Worm (Caenorhabditis elegans) whole organism, young adult: Measurements from ENCODE around the gene F44E5.2.

Source experiments
- C06A6.2 ChIP-seq: fragments of 200-800 bp; sonication (Bioruptor generic); conservative IDR thresholded peaks from 2 replicates; pipeline ENCODE4 v1.3.6; 2022; ENCODE audit warnings: missing genetic modification characterization, missing compliant biosample characterization
- F22D6.2 ChIP-seq: sonication (generic microtip); optimal IDR thresholded peaks from 2 replicates; lab custom pipeline; 2016; ENCODE audit warnings: mild to moderate bottlenecking, missing genetic modification characterization, missing compliant biosample characterization
- F23B12.7 ChIP-seq: sonication (generic microtip); optimal IDR thresholded peaks from 2 replicates; lab custom pipeline; 2017; ENCODE audit warnings: missing genetic modification characterization, mild to moderate bottlenecking, missing compliant biosample characterization, antibody characterized with exemption, moderate library complexity; ENCODE audit not compliant: insufficient read depth
- F33H1.4 ChIP-seq: fragments of 200-800 bp; sonication (Bioruptor generic); IDR thresholded peaks from 2 replicates; pipeline ENCODE4 v1.3.6; 2022; ENCODE audit warnings: missing genetic modification reagents, missing genetic modification characterization, missing compliant biosample characterization
- F39B2.1 ChIP-seq: fragments of 200-800 bp; sonication (Bioruptor generic); IDR thresholded peaks from 2 replicates; pipeline ENCODE4 v1.3.6; 2022; ENCODE audit warnings: missing genetic modification reagents, missing genetic modification characterization, missing compliant biosample characterization
- F49E8.2 ChIP-seq: sonication (generic microtip); optimal IDR thresholded peaks from 3 replicates; lab custom pipeline; 2017; ENCODE audit warnings: missing genetic modification characterization, mild to moderate bottlenecking, missing compliant biosample characterization, antibody characterized with exemption, moderate library complexity; ENCODE audit not compliant: insufficient read depth
- F57A8.1 ChIP-seq: fragments of 200-800 bp; sonication (Bioruptor generic); optimal IDR thresholded peaks from 2 replicates; lab custom pipeline; 2018; ENCODE audit warnings: mild to moderate bottlenecking, missing genetic modification characterization, moderate library complexity, missing compliant biosample characterization
- K12H6.12 ChIP-seq: fragments of 200-800 bp; sonication (Bioruptor generic); optimal IDR thresholded peaks from 2 replicates; lab custom pipeline; 2018; ENCODE audit warnings: mild to moderate bottlenecking, missing genetic modification characterization, missing compliant biosample characterization
- Y56A3A.18 ChIP-seq: fragments of 200-800 bp; sonication (Bioruptor generic); IDR thresholded peaks from 2 replicates; pipeline ENCODE4 v1.3.6; 2022; ENCODE audit warnings: missing genetic modification reagents, missing genetic modification characterization, missing compliant biosample characterization
- Y79H2A.3 ChIP-seq: fragments of 200-800 bp; sonication (Bioruptor generic); conservative IDR thresholded peaks from 2 replicates; pipeline ENCODE4 v1.3.6; 2022; ENCODE audit warnings: missing genetic modification reagents, missing genetic modification characterization, missing compliant biosample characterization
- aptf-2 ChIP-seq: fragments of 200-800 bp; sonication (Bioruptor generic); conservative IDR thresholded peaks from 2 replicates; pipeline ENCODE4 v1.3.6; 2022; ENCODE audit warnings: missing genetic modification reagents, missing genetic modification characterization, missing compliant biosample characterization
- aptf-3 ChIP-seq: fragments of 200-800 bp; sonication (Bioruptor generic); IDR thresholded peaks from 2 replicates; pipeline ENCODE4 v1.3.6; 2022; ENCODE audit warnings: missing genetic modification characterization, missing compliant biosample characterization
- athp-1 ChIP-seq: sonication (generic microtip); optimal IDR thresholded peaks from 2 replicates; lab custom pipeline; 2017; ENCODE audit warnings: mild to moderate bottlenecking, missing genetic modification characterization, missing compliant biosample characterization
- attf-3 ChIP-seq: fragments of 200-800 bp; sonication (Bioruptor generic); conservative IDR thresholded peaks from 2 replicates; pipeline ENCODE4 v1.3.6; 2022; ENCODE audit warnings: missing genetic modification reagents, missing genetic modification characterization, missing compliant biosample characterization
- attf-5 ChIP-seq: fragments of 200-800 bp; sonication (Bioruptor generic); optimal IDR thresholded peaks from 2 replicates; lab custom pipeline; 2018; ENCODE audit warnings: mild to moderate bottlenecking, missing genetic modification characterization, missing compliant biosample characterization
- ceh-100 ChIP-seq: fragments of 200-800 bp; sonication (Bioruptor generic); IDR thresholded peaks from 2 replicates; pipeline ENCODE4 v1.3.6; 2022; ENCODE audit warnings: missing genetic modification reagents, missing genetic modification characterization, missing compliant biosample characterization
- ceh-40 ChIP-seq: fragments of 200-800 bp; sonication (Bioruptor generic); IDR thresholded peaks from 2 replicates; pipeline ENCODE4 v1.3.6; 2022; ENCODE audit warnings: missing genetic modification characterization, missing compliant biosample characterization
- ceh-79 ChIP-seq: sonication (generic microtip); optimal IDR thresholded peaks from 2 replicates; lab custom pipeline; 2017; ENCODE audit warnings: mild to moderate bottlenecking, missing genetic modification characterization, missing compliant biosample characterization
- chd-7 ChIP-seq: sonication (generic microtip); optimal IDR thresholded peaks from 2 replicates; lab custom pipeline; 2016; ENCODE audit warnings: mild to moderate bottlenecking, missing genetic modification characterization, moderate library complexity, missing compliant biosample characterization
- die-1 ChIP-seq: sonication (generic microtip); optimal IDR thresholded peaks from 2 replicates; lab custom pipeline; 2016; ENCODE audit warnings: missing genotype, mild to moderate bottlenecking, missing genetic modification characterization, missing compliant biosample characterization
- dox-1 ChIP-seq: fragments of 200-800 bp; sonication (Bioruptor generic); IDR thresholded peaks from 2 replicates; pipeline ENCODE4 v1.3.6; 2022; ENCODE audit warnings: missing genetic modification reagents, missing genetic modification characterization, missing compliant biosample characterization
- dpl-1 ChIP-seq: fragments of 150-350 bp; optimal IDR thresholded peaks from 2 replicates; lab custom pipeline; 2014; ENCODE audit warnings: missing biosample characterization, missing genetic modification reagents, missing genetic modification characterization
- egl-18 ChIP-seq: fragments of 200-800 bp; sonication (Bioruptor generic); IDR thresholded peaks from 2 replicates; pipeline ENCODE4 v1.3.6; 2022; ENCODE audit warnings: missing genetic modification reagents, missing genetic modification characterization, missing compliant biosample characterization
- ekl-4 ChIP-seq: fragments of 200-800 bp; sonication (Bioruptor generic); IDR thresholded peaks from 2 replicates; pipeline ENCODE4 v1.3.6; 2022; ENCODE audit warnings: missing genetic modification reagents, missing genetic modification characterization, missing compliant biosample characterization
- fkh-3 ChIP-seq: sonication (generic microtip); optimal IDR thresholded peaks from 2 replicates; lab custom pipeline; 2016; ENCODE audit warnings: mild to moderate bottlenecking, missing genetic modification characterization, missing compliant biosample characterization
- hlh-12 ChIP-seq: sonication (generic microtip); optimal IDR thresholded peaks from 2 replicates; lab custom pipeline; 2016; ENCODE audit warnings: missing genetic modification characterization, missing compliant biosample characterization
- let-526 ChIP-seq: fragments of 200-800 bp; sonication (Bioruptor generic); IDR thresholded peaks from 2 replicates; pipeline ENCODE4 v1.3.6; 2022; ENCODE audit warnings: missing genetic modification reagents, missing genetic modification characterization, missing compliant biosample characterization
- lin-26 ChIP-seq: fragments of 200-800 bp; sonication (Bioruptor generic); IDR thresholded peaks from 2 replicates; pipeline ENCODE4 v1.3.6; 2022; ENCODE audit warnings: missing genetic modification reagents, missing genetic modification characterization, missing compliant biosample characterization
- lin-35 ChIP-seq, 3 experiments: fragments of 150-350 bp in 2 of 3; sonication (generic microtip) in 1 of 3; optimal IDR thresholded peaks; 2 replicates each; lab custom pipeline; 2014 to 2018; ENCODE audit warnings: missing biosample characterization in 3 of 3, missing genetic modification characterization in 3 of 3, missing genetic modification reagents in 3 of 3
- lin-40 ChIP-seq: sonication (generic microtip); optimal IDR thresholded peaks from 2 replicates; lab custom pipeline; 2016; ENCODE audit warnings: missing genetic modification characterization, mild to moderate bottlenecking, missing compliant biosample characterization, missing genotype, missing genetic modification reagents
- lin-54 ChIP-seq: fragments of 200-800 bp; sonication (Bioruptor generic); optimal IDR thresholded peaks from 2 replicates; lab custom pipeline; 2018; ENCODE audit warnings: mild to moderate bottlenecking, missing genetic modification characterization, missing compliant biosample characterization
- lsl-1 ChIP-seq: fragments of 200-800 bp; sonication (Bioruptor generic); optimal IDR thresholded peaks from 2 replicates; lab custom pipeline; 2018; ENCODE audit warnings: mild to moderate bottlenecking, missing genetic modification characterization, moderate library complexity, missing compliant biosample characterization
- madf-6 ChIP-seq: fragments of 200-800 bp; sonication (Bioruptor generic); IDR thresholded peaks from 2 replicates; pipeline ENCODE4 v1.3.6; 2022; ENCODE audit warnings: missing genetic modification reagents, missing genetic modification characterization, missing compliant biosample characterization
- madf-8 ChIP-seq: fragments of 200-800 bp; sonication (Bioruptor generic); conservative IDR thresholded peaks from 2 replicates; pipeline ENCODE4 v1.3.6; 2022; ENCODE audit warnings: missing genetic modification reagents, missing genetic modification characterization, missing compliant biosample characterization
- mel-28 ChIP-seq: sonication (generic microtip); optimal IDR thresholded peaks from 2 replicates; lab custom pipeline; 2016; ENCODE audit warnings: borderline replicate concordance, mild to moderate bottlenecking, missing genetic modification characterization, missing compliant biosample characterization
- mes-4 ChIP-seq: sonication (generic microtip); optimal IDR thresholded peaks from 2 replicates; lab custom pipeline; 2016; ENCODE audit warnings: missing genotype, missing genetic modification characterization, missing compliant biosample characterization
- nfyb-1 ChIP-seq: fragments of 200-800 bp; sonication (Bioruptor generic); IDR thresholded peaks from 2 replicates; pipeline ENCODE4 v1.3.6; 2022; ENCODE audit warnings: missing genetic modification reagents, missing genetic modification characterization, missing compliant biosample characterization
- nhr-27 ChIP-seq: fragments of 200-800 bp; sonication (Bioruptor generic); optimal IDR thresholded peaks from 2 replicates; lab custom pipeline; 2018; ENCODE audit warnings: mild to moderate bottlenecking, missing genetic modification characterization, moderate library complexity, missing compliant biosample characterization
- nhr-90 ChIP-seq: sonication (generic microtip); optimal IDR thresholded peaks from 2 replicates; lab custom pipeline; 2016; ENCODE audit warnings: missing genotype, mild to moderate bottlenecking, missing genetic modification characterization, missing compliant biosample characterization
- repo-1 ChIP-seq: sonication (generic microtip); optimal IDR thresholded peaks from 2 replicates; lab custom pipeline; 2017; ENCODE audit warnings: mild to moderate bottlenecking, missing genetic modification characterization, missing compliant biosample characterization
- snpc-1.1 ChIP-seq: sonication (generic microtip); optimal IDR thresholded peaks from 2 replicates; lab custom pipeline; 2017; ENCODE audit warnings: missing genetic modification characterization, mild to moderate bottlenecking, missing compliant biosample characterization, antibody characterized with exemption, moderate library complexity, missing genotype, missing genetic modification reagents; ENCODE audit not compliant: insufficient read depth
- snpc-3.4 ChIP-seq: sonication (generic microtip); optimal IDR thresholded peaks from 2 replicates; lab custom pipeline; 2017; ENCODE audit warnings: missing genetic modification characterization, mild to moderate bottlenecking, missing compliant biosample characterization, antibody characterized with exemption, moderate library complexity, missing genotype, missing genetic modification reagents
- somi-1 ChIP-seq: fragments of 200-800 bp; sonication (Bioruptor generic); optimal IDR thresholded peaks from 2 replicates; lab custom pipeline; 2018; ENCODE audit warnings: mild to moderate bottlenecking, missing genetic modification characterization, missing compliant biosample characterization
- tbp1 ChIP-seq: fragments of 200-800 bp; sonication (Bioruptor generic); optimal IDR thresholded peaks from 2 replicates; lab custom pipeline; 2018; ENCODE audit warnings: mild to moderate bottlenecking, missing genetic modification characterization, missing compliant biosample characterization
- tlf-1 ChIP-seq: fragments of 200-800 bp; sonication (Bioruptor generic); optimal IDR thresholded peaks from 2 replicates; lab custom pipeline; 2018; ENCODE audit warnings: mild to moderate bottlenecking, missing genetic modification characterization, missing compliant biosample characterization
- xnd-1 ChIP-seq: sonication (generic microtip); optimal IDR thresholded peaks from 2 replicates; lab custom pipeline; 2016; ENCODE audit warnings: missing genotype, missing genetic modification reagents, missing genetic modification characterization, missing compliant biosample characterization
- ztf-25 ChIP-seq: fragments of 200-800 bp; sonication (Bioruptor generic); IDR thresholded peaks from 2 replicates; pipeline ENCODE4 v1.3.6; 2022; ENCODE audit warnings: missing genetic modification reagents, missing genetic modification characterization, missing compliant biosample characterization
- ztf-3 ChIP-seq: fragments of 200-800 bp; sonication (Bioruptor generic); optimal IDR thresholded peaks from 2 replicates; lab custom pipeline; 2018; ENCODE audit warnings: mild to moderate bottlenecking, missing genetic modification characterization, missing compliant biosample characterization

F44E5.2 gene

ce11 chrII:11728545-11729105 lies 37.9 kb upstream of the F44E5.2 start, which contains the start of gene alh-8 (continued):
- TF ChIP-seq athp-1 (tag; lab: Kevin White, UChicago): peak; percentile 5
- TF ChIP-seq Y56A3A.18: no peak
- no peak for TF ChIP-seq nhr-27 (tag; lab: Kevin White, UChicago)
- TF ChIP-seq tbp1 (GFP tag; lab: Kevin White, UChicago): peak; percentile 43
- TF ChIP-seq Y79H2A.3 (GFP tag; lab: Robert Waterston, UW): no peak
- TF ChIP-seq tlf-1: peak; percentile 65
- TF ChIP-seq lin-54 (GFP tag; lab: Kevin White, UChicago): peak; percentile 33
- no peak for TF ChIP-seq aptf-3
- TF ChIP-seq hlh-12 (tag; lab: Kevin White, UChicago): no peak
- no peak for TF ChIP-seq lsl-1 (GFP tag; lab: Kevin White, UChicago)
- TF ChIP-seq lin-40 (tag; lab: Kevin White, UChicago): peak; percentile 25
- peak; percentile 42 for TF ChIP-seq F22D6.2
- TF ChIP-seq mes-4 (tag; lab: Kevin White, UChicago): no peak
- peak; percentile 63 for TF ChIP-seq ekl-4
- no peak for TF ChIP-seq repo-1 (tag; lab: Kevin White, UChicago)
- no peak for TF ChIP-seq snpc-1.1
- no peak for TF ChIP-seq C06A6.2
- no peak for TF ChIP-seq ceh-79 (tag; lab: Kevin White, UChicago)
- TF ChIP-seq xnd-1 (tag; lab: Kevin White, UChicago): no peak
- TF ChIP-seq ceh-40 (GFP tag; lab: Robert Waterston, UW): no peak
- TF ChIP-seq F33H1.4 (GFP tag; lab: Robert Waterston, UW): no peak
- peak; percentile 42 for TF ChIP-seq die-1
- TF ChIP-seq F23B12.7 (tag; lab: Kevin White, UChicago): no peak
- TF ChIP-seq lin-26 (GFP tag; lab: Robert Waterston, UW): 0 out of 2 replicates have a peak, but pooled peaks have one; percentile 40
- TF ChIP-seq aptf-2: no peak
- TF ChIP-seq ztf-25: no peak
- no peak for TF ChIP-seq dpl-1 (GFP tag; lab: Kevin White, UChicago)
- TF ChIP-seq attf-3 (GFP tag; lab: Robert Waterston, UW): 0 out of 2 replicates have a peak, but pooled peaks have one; percentile 20
- TF ChIP-seq madf-6: no peak; the same call in 1 of the 2 replicates
- TF ChIP-seq fkh-3 (tag; lab: Kevin White, UChicago): no peak
- TF ChIP-seq ztf-3: no peak
- TF ChIP-seq mel-28 (tag; lab: Kevin White, UChicago): no peak
- TF ChIP-seq egl-18: no peak
- TF ChIP-seq F49E8.2: no peak
- TF ChIP-seq lin-35 (GFP tag; optimal IDR thresholded peaks at IDR 0.05; lab: Kevin White, UChicago): no peak
- no peak for TF ChIP-seq ceh-100 (GFP tag; lab: Robert Waterston, UW)
- TF ChIP-seq chd-7 (tag; lab: Kevin White, UChicago): no peak
- TF ChIP-seq dox-1: 0 out of 2 replicates have a peak, but pooled peaks have one; percentile 25
- no peak for TF ChIP-seq F39B2.1 (GFP tag; lab: Robert Waterston, UW)
- TF ChIP-seq attf-5: peak; percentile 48
- no peak for TF ChIP-seq madf-8
- 0 out of 2 replicates have a peak, but pooled peaks have one; percentile 50 for TF ChIP-seq nfyb-1 (GFP tag; lab: Robert Waterston, UW)
- peak; percentile 68 for TF ChIP-seq somi-1
- peak; percentile 3 for TF ChIP-seq snpc-3.4 (tag; lab: Kevin White, UChicago)
- peak; percentile 5 for TF ChIP-seq nhr-90 (tag; lab: Kevin White, UChicago)
- TF ChIP-seq F57A8.1 (GFP tag; lab: Kevin White, UChicago): no peak
- TF ChIP-seq let-526 (GFP tag; lab: Robert Waterston, UW): no peak
- peak; percentile 43 for TF ChIP-seq K12H6.12 (tag; lab: Kevin White, UChicago)
